Worm (Caenorhabditis elegans) whole organism, mixed stage, embryonic: ENCODE measurements around the gene W09H1.4.

Experiments
- mab-5 ChIP-seq: fragments of 150-350 bp; optimal IDR thresholded peaks from 2 replicates; lab custom pipeline; 2014; ENCODE audit warnings: missing biosample characterization, missing genetic modification characterization
- nhr-237 ChIP-seq: fragments of 150-350 bp; optimal IDR thresholded peaks from 2 replicates; lab custom pipeline; 2014; ENCODE audit warnings: missing biosample characterization, missing genetic modification characterization
- nhr-76 ChIP-seq: sonication (generic microtip); optimal IDR thresholded peaks from 2 replicates; lab custom pipeline; 2017; ENCODE audit warnings: missing biosample characterization, missing genetic modification characterization

DNA sequence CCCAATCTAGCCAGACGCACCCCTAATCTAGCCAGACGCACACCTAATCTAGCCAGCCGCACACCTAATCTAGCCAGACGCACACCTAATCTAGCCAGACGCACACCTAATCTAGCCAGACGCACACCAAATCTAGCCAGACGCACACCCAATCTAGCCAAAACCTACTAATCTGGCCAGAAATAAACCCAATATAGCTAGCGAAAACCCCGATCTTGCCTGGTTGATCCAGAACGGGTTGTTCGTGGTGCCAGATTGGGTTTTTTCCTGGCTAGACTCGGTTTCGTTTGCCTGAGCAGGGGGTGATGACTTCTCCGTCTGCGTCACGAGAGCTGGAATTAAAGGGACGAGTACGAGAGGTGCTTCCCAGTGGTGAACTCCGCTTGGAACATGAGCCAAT lies 801 bp downstream of the W09H1.4 start, which contains the start of gene W09H1.3:
- TF ChIP-seq nhr-76 (tag; lab: Kevin White, UChicago) (no peak), nhr-237 (tag; lab: Kevin White, UChicago) (no peak), mab-5 (no peak)
